Fruit fly (Drosophila melanogaster) whole organism, embryonic: ENCODE results near the gene Smvt.

Source experiments
- B-H1 ChIP-seq: fragments of 200-800 bp; sonication (Bioruptor generic); IDR thresholded peaks from 3 replicates; pipeline ENCODE4 v1.3.6; 2022; ENCODE audit warnings: missing biosample characterization, missing genetic modification characterization
- B-H2 ChIP-seq: fragments of 200-800 bp; sonication (Bioruptor generic); optimal IDR thresholded peaks from 2 replicates; lab custom pipeline; 2018; ENCODE audit warnings: missing biosample characterization, mild to moderate bottlenecking, missing genetic modification characterization
- CG10147 ChIP-seq: fragments of 200-800 bp; sonication (Bioruptor generic); optimal IDR thresholded peaks from 2 replicates; lab custom pipeline; 2019; ENCODE audit warnings: missing biosample characterization, mild to moderate bottlenecking, missing genetic modification characterization, moderate library complexity
- CG1024 ChIP-seq: fragments of 200-800 bp; sonication (Bioruptor generic); IDR thresholded peaks from 2 replicates; pipeline ENCODE4 v1.3.6; 2022; ENCODE audit warnings: missing biosample characterization, missing genetic modification characterization
- CG10267 ChIP-seq: fragments of 200-800 bp; sonication (Bioruptor generic); optimal IDR thresholded peaks from 2 replicates; lab custom pipeline; 2018; ENCODE audit warnings: missing biosample characterization, mild to moderate bottlenecking, missing genetic modification characterization, moderate library complexity
- CG10462 ChIP-seq: fragments of 200-800 bp; sonication (Bioruptor generic); optimal IDR thresholded peaks from 2 replicates; lab custom pipeline; 2016; ENCODE audit warnings: missing biosample characterization, missing genetic modification characterization
- CG12219 ChIP-seq: fragments of 200-800 bp; sonication (Bioruptor generic); optimal IDR thresholded peaks from 3 replicates; lab custom pipeline; 2018; ENCODE audit warnings: missing biosample characterization, mild to moderate bottlenecking, missing genetic modification characterization
- CG1233 ChIP-seq: fragments of 200-800 bp; sonication (Bioruptor generic); optimal IDR thresholded peaks from 4 replicates; lab custom pipeline; 2018; ENCODE audit warnings: missing biosample characterization, mild to moderate bottlenecking, missing genetic modification characterization
- CG12391 ChIP-seq: fragments of 200-800 bp; sonication (Bioruptor generic); optimal IDR thresholded peaks from 3 replicates; lab custom pipeline; 2018; ENCODE audit warnings: missing biosample characterization, mild to moderate bottlenecking, missing genetic modification characterization, moderate library complexity
- CG12659 ChIP-seq: fragments of 200-800 bp; sonication (Bioruptor generic); optimal IDR thresholded peaks from 3 replicates; lab custom pipeline; 2017; ENCODE audit warnings: mild to moderate bottlenecking, missing biosample characterization, missing genetic modification reagents, missing genetic modification characterization
- CG14014 ChIP-seq: fragments of 200-800 bp; sonication (Bioruptor generic); IDR thresholded peaks from 2 replicates; pipeline ENCODE4 v1.3.6; 2022; ENCODE audit warnings: missing biosample characterization, missing genetic modification characterization
- CG15601 ChIP-seq: fragments of 200-800 bp; sonication (Bioruptor generic); optimal IDR thresholded peaks from 3 replicates; lab custom pipeline; 2019; ENCODE audit warnings: missing biosample characterization, mild to moderate bottlenecking, missing genetic modification characterization, moderate library complexity
- CG1602 ChIP-seq: fragments of 200-800 bp; sonication (Bioruptor generic); optimal IDR thresholded peaks from 3 replicates; lab custom pipeline; 2016; ENCODE audit warnings: missing biosample characterization, missing genetic modification characterization
- CG18619 ChIP-seq: fragments of 200-800 bp; sonication (Bioruptor generic); optimal IDR thresholded peaks from 3 replicates; lab custom pipeline; 2017; ENCODE audit warnings: missing biosample characterization, mild to moderate bottlenecking, missing genetic modification characterization
- CG2712 ChIP-seq: fragments of 200-800 bp; optimal IDR thresholded peaks from 3 replicates; lab custom pipeline; 2019; ENCODE audit warnings: missing biosample characterization, mild to moderate bottlenecking, missing genetic modification characterization, moderate library complexity
- CG3281 ChIP-seq: fragments of 200-800 bp; sonication (Bioruptor generic); optimal IDR thresholded peaks from 3 replicates; lab custom pipeline; 2017; ENCODE audit warnings: missing biosample characterization, mild to moderate bottlenecking, missing genetic modification characterization
- CG42726 ChIP-seq: fragments of 200-800 bp; sonication (Bioruptor generic); IDR thresholded peaks from 2 replicates; pipeline ENCODE4 v1.3.6; 2022; ENCODE audit warnings: missing biosample characterization, missing genetic modification characterization; ENCODE audit not compliant: partially characterized antibody
- CG7357 ChIP-seq: fragments of 200-800 bp; sonication (Bioruptor generic); IDR thresholded peaks from 3 replicates; pipeline ENCODE4 v1.3.6; 2022; ENCODE audit warnings: missing biosample characterization, missing genetic modification characterization
- CG8765 ChIP-seq: fragments of 200-800 bp; sonication (Bioruptor generic); IDR thresholded peaks from 2 replicates; pipeline ENCODE4 v1.3.6; 2022; ENCODE audit warnings: missing biosample characterization, missing genetic modification characterization
- CG8944 ChIP-seq: fragments of 200-800 bp; sonication (Bioruptor generic); optimal IDR thresholded peaks from 3 replicates; lab custom pipeline; 2016; ENCODE audit warnings: missing biosample characterization, missing genetic modification characterization
- CG9215 ChIP-seq: fragments of 200-800 bp; sonication (Bioruptor generic); IDR thresholded peaks from 2 replicates; pipeline ENCODE4 v1.3.6; 2022; ENCODE audit warnings: missing biosample characterization, missing genetic modification characterization
- Dip2 ChIP-seq: fragments of 200-800 bp; sonication (Bioruptor generic); IDR thresholded peaks from 2 replicates; pipeline ENCODE4 v1.3.6; 2022; ENCODE audit warnings: missing biosample characterization, missing genetic modification characterization
- Doc2 ChIP-seq: fragments of 200-800 bp; sonication (Bioruptor generic); IDR thresholded peaks from 2 replicates; pipeline ENCODE4 v1.3.6; 2022; ENCODE audit warnings: missing biosample characterization, missing genetic modification characterization
- Fer3 ChIP-seq: fragments of 200-800 bp; sonication (Bioruptor generic); optimal IDR thresholded peaks from 2 replicates; lab custom pipeline; 2018; ENCODE audit warnings: missing biosample characterization, mild to moderate bottlenecking, missing genetic modification characterization, moderate library complexity
- HLHmδ ChIP-seq: fragments of 200-800 bp; sonication (Bioruptor generic); optimal IDR thresholded peaks from 2 replicates; lab custom pipeline; 2018; ENCODE audit warnings: missing biosample characterization, mild to moderate bottlenecking, missing genetic modification characterization, moderate library complexity
- Mad ChIP-seq: fragments of 200-800 bp; sonication (Bioruptor generic); optimal IDR thresholded peaks from 2 replicates; lab custom pipeline; 2016; ENCODE audit warnings: missing biosample characterization, missing genetic modification characterization
- Mrtf ChIP-seq: fragments of 200-800 bp; sonication (Bioruptor generic); IDR thresholded peaks from 3 replicates; pipeline ENCODE4 v1.3.6; 2022; ENCODE audit warnings: missing biosample characterization, missing genetic modification characterization
- NC2α ChIP-seq: fragments of 200-800 bp; sonication (Bioruptor generic); optimal IDR thresholded peaks from 2 replicates; lab custom pipeline; 2016; ENCODE audit warnings: missing biosample characterization, missing genetic modification characterization
- Nf-YA ChIP-seq: fragments of 200-800 bp; sonication (Bioruptor generic); IDR thresholded peaks from 2 replicates; pipeline ENCODE4 v1.3.6; 2022; ENCODE audit warnings: missing biosample characterization, missing genetic modification characterization
- Nf-YB ChIP-seq: fragments of 200-800 bp; sonication (Bioruptor generic); optimal IDR thresholded peaks from 3 replicates; lab custom pipeline; 2019; ENCODE audit warnings: missing biosample characterization, mild to moderate bottlenecking, missing genetic modification characterization, moderate library complexity
- Scr ChIP-seq: fragments of 200-800 bp; sonication (Bioruptor generic); IDR thresholded peaks from 2 replicates; pipeline ENCODE4 v1.3.6; 2022; ENCODE audit warnings: missing biosample characterization, missing genetic modification characterization; ENCODE audit not compliant: partially characterized antibody
- TFAM ChIP-seq: fragments of 200-800 bp; sonication (Bioruptor generic); optimal IDR thresholded peaks from 2 replicates; lab custom pipeline; 2017; ENCODE audit warnings: missing biosample characterization, missing genetic modification characterization, inconsistent platforms
- Trl ChIP-seq, 3 experiments: fragments of >200 bp in 2 of 3; fragments of 200-800 bp in 1 of 3; sonication (Bioruptor generic) in 1 of 3; optimal IDR thresholded peaks; 2 replicates in 1 of 3; 3 replicates in 2 of 3; lab custom pipeline; 2016 to 2017; ENCODE audit warnings: missing biosample characterization in 1 of 3, missing genetic modification characterization in 1 of 3
- bbx ChIP-seq: fragments of 200-800 bp; sonication (Bioruptor generic); IDR thresholded peaks from 2 replicates; pipeline ENCODE4 v1.3.6; 2022; ENCODE audit warnings: missing biosample characterization, missing genetic modification characterization; ENCODE audit not compliant: partially characterized antibody
- cg ChIP-seq: fragments of 200-800 bp; sonication (Bioruptor generic); optimal IDR thresholded peaks from 3 replicates; lab custom pipeline; 2019; ENCODE audit warnings: missing biosample characterization, mild to moderate bottlenecking, missing genetic modification characterization, moderate library complexity
- ewg ChIP-seq: fragments of 200-800 bp; sonication (Bioruptor generic); optimal IDR thresholded peaks from 3 replicates; lab custom pipeline; 2017; ENCODE audit warnings: mild to moderate bottlenecking, missing biosample characterization, missing genetic modification reagents, missing genetic modification characterization
- fd102C ChIP-seq: fragments of 200-800 bp; sonication (Bioruptor generic); optimal IDR thresholded peaks from 2 replicates; lab custom pipeline; 2018; ENCODE audit warnings: missing biosample characterization, mild to moderate bottlenecking, missing genetic modification characterization, moderate library complexity
- gcm2 ChIP-seq: fragments of 200-800 bp; sonication (Bioruptor generic); optimal IDR thresholded peaks from 2 replicates; lab custom pipeline; 2016; ENCODE audit warnings: missing biosample characterization, missing genetic modification characterization
- h ChIP-seq: fragments of >200 bp; optimal IDR thresholded peaks from 2 replicates; lab custom pipeline; 2017
- pb ChIP-seq: fragments of 200-800 bp; sonication (Bioruptor generic); optimal IDR thresholded peaks from 3 replicates; lab custom pipeline; 2016; ENCODE audit warnings: missing biosample characterization, missing genetic modification characterization
- phol ChIP-seq: fragments of 200-800 bp; sonication (Bioruptor generic); optimal IDR thresholded peaks from 3 replicates; lab custom pipeline; 2018; ENCODE audit warnings: missing biosample characterization, mild to moderate bottlenecking, missing genetic modification characterization, moderate library complexity
- sens-2 ChIP-seq: fragments of 200-800 bp; sonication (Bioruptor generic); IDR thresholded peaks from 2 replicates; pipeline ENCODE4 v1.3.6; 2022; ENCODE audit warnings: missing biosample characterization, missing genetic modification characterization
- sima ChIP-seq: fragments of 200-800 bp; sonication (Bioruptor generic); optimal IDR thresholded peaks from 2 replicates; lab custom pipeline; 2016; ENCODE audit warnings: missing biosample characterization, missing genetic modification characterization
- sisA ChIP-seq: fragments of 200-800 bp; sonication (Bioruptor generic); IDR thresholded peaks from 2 replicates; pipeline ENCODE4 v1.3.6; 2022; ENCODE audit warnings: missing biosample characterization, missing genetic modification characterization
- slou ChIP-seq: fragments of 200-800 bp; sonication (Bioruptor generic); optimal IDR thresholded peaks from 3 replicates; lab custom pipeline; 2016; ENCODE audit warnings: missing biosample characterization, missing genetic modification characterization
- stc ChIP-seq: fragments of 200-800 bp; sonication (Bioruptor generic); IDR thresholded peaks from 2 replicates; pipeline ENCODE4 v1.3.6; 2022; ENCODE audit warnings: missing biosample characterization, missing genetic modification characterization
- sug ChIP-seq: fragments of 200-800 bp; optimal IDR thresholded peaks from 2 replicates; lab custom pipeline; 2019; ENCODE audit warnings: missing biosample characterization, mild to moderate bottlenecking, missing genetic modification characterization, moderate library complexity
- tll ChIP-seq, 2 experiments: fragments of 200-800 bp in 1 of 2; fragments of >200 bp in 1 of 2; sonication (Bioruptor generic) in 1 of 2; optimal IDR thresholded peaks; 2 replicates each; lab custom pipeline; 2017 to 2019; ENCODE audit warnings: missing biosample characterization in 2 of 2, missing genetic modification characterization in 2 of 2, mild to moderate bottlenecking in 1 of 2, moderate library complexity in 1 of 2
- unpg ChIP-seq: fragments of 200-800 bp; sonication (Bioruptor generic); optimal IDR thresholded peaks from 3 replicates; lab custom pipeline; 2018; ENCODE audit warnings: missing biosample characterization, mild to moderate bottlenecking, missing genetic modification characterization, moderate library complexity
- wdn ChIP-seq: fragments of 200-800 bp; sonication (Bioruptor generic); IDR thresholded peaks from 2 replicates; pipeline ENCODE4 v1.3.6; 2022; ENCODE audit warnings: missing biosample characterization, missing genetic modification characterization
- wek ChIP-seq: fragments of 200-800 bp; sonication (Bioruptor generic); optimal IDR thresholded peaks from 3 replicates; lab custom pipeline; 2018; ENCODE audit warnings: missing biosample characterization, mild to moderate bottlenecking, missing genetic modification characterization, moderate library complexity

Gene Smvt

DNA sequence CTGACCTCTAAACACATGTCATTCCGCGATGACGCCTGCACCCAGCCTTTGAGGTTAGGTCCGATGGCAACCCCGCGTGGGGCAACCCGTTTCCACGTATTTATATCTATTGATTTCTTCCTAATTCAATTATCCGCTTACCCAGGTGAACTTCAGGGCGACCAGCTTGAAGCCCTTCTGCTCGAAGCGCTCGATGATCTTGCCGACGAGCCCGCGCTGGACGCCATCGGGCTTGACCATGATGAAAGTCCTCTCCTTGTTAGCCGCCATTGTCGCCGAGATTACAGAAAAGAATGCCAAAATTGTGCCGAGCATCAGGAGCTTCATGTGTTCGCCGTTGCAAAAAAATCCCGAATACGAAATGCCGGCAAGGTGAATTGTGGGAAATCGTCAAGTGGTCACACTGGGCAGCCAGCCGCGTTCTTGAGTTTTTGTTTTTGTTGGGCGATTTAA lies 15.7 kb downstream of the Smvt start, which contains the start of gene awd (continued):
- no peak for TF ChIP-seq B-H1 (GFP tag; lab: Robert Waterston, UW)
- no peak for TF ChIP-seq slou (GFP tag; lab: Kevin White, UChicago)
- TF ChIP-seq sisA (GFP tag; lab: Robert Waterston, UW) = no peak
- no peak for TF ChIP-seq unpg
- no peak for TF ChIP-seq cg (GFP tag; lab: Kevin White, UChicago)
- TF ChIP-seq Doc2 = no peak
- TF ChIP-seq Nf-YB (GFP tag; lab: Kevin White, UChicago) = no peak
- no peak for TF ChIP-seq CG10147 (GFP tag; lab: Kevin White, UChicago)
- TF ChIP-seq sens-2 (GFP tag; lab: Robert Waterston, UW) = no peak
- TF ChIP-seq CG12219 (GFP tag; lab: Kevin White, UChicago) = no peak
- peak; percentile 30 for TF ChIP-seq CG10267 (tag; lab: Kevin White, UChicago)
- no peak for TF ChIP-seq CG12391 (tag; lab: Kevin White, UChicago)
- peak; percentile 51; the same call in 1 of the 2 replicates for TF ChIP-seq CG42726 (GFP tag; lab: Robert Waterston, UW)
- TF ChIP-seq CG14014 = no peak
- TF ChIP-seq CG8765 = no peak
- no peak for TF ChIP-seq CG7357 (GFP tag; lab: Robert Waterston, UW)
- no peak for TF ChIP-seq Mad (GFP tag; lab: Kevin White, UChicago)
- no peak for TF ChIP-seq CG1233 (GFP tag; lab: Kevin White, UChicago)
- TF ChIP-seq Nf-YA (GFP tag; lab: Robert Waterston, UW) = no peak
- TF ChIP-seq B-H2 = no peak
- no peak for TF ChIP-seq sima (GFP tag; lab: Kevin White, UChicago)
- TF ChIP-seq CG8944 (GFP tag; lab: Kevin White, UChicago) = no peak
- no peak for TF ChIP-seq h (lab: Kevin White, UChicago)
- no peak for TF ChIP-seq TFAM (GFP tag; lab: Kevin White, UChicago)
- peak; percentile 34 for TF ChIP-seq CG3281
- TF ChIP-seq CG1602 = no peak
- no peak for TF ChIP-seq CG1024 (GFP tag; lab: Robert Waterston, UW)
- TF ChIP-seq Dip2 (GFP tag; lab: Robert Waterston, UW) = no peak
- peak; percentile 56 for TF ChIP-seq phol
- TF ChIP-seq sug = peak; percentile 76
- no peak for TF ChIP-seq Mrtf
- TF ChIP-seq CG18619 = no peak
- no peak for TF ChIP-seq CG10462 (GFP tag; lab: Kevin White, UChicago)
- no peak for TF ChIP-seq Trl (optimal IDR thresholded peaks at IDR 0.05; lab: Kevin White, UChicago)
- no peak for TF ChIP-seq Trl (GFP tag; optimal IDR thresholded peaks at IDR 0.05; lab: Kevin White, UChicago)
- no peak for TF ChIP-seq ewg
- TF ChIP-seq wdn (GFP tag; lab: Robert Waterston, UW) = no peak
- no peak for TF ChIP-seq bbx
- TF ChIP-seq Fer3 = no peak
- TF ChIP-seq CG15601 = no peak
- TF ChIP-seq HLHmδ (GFP tag; lab: Kevin White, UChicago) = peak; percentile 18
- TF ChIP-seq NC2α (GFP tag; lab: Kevin White, UChicago) = no peak
- no peak for TF ChIP-seq stc (GFP tag; lab: Robert Waterston, UW)
- TF ChIP-seq tll (GFP tag; optimal IDR thresholded peaks at IDR 0.05; lab: Kevin White, UChicago) = no peak
- TF ChIP-seq pb (GFP tag; lab: Kevin White, UChicago) = no peak
- 0 out of 2 replicates have a peak, but pooled peaks have one; percentile 10 for TF ChIP-seq Scr
- peak; percentile 75 for TF ChIP-seq CG12659 (GFP tag; lab: Kevin White, UChicago)
- TF ChIP-seq CG9215 = no peak
- TF ChIP-seq fd102C (GFP tag; lab: Kevin White, UChicago) = no peak
- TF ChIP-seq wek (GFP tag; lab: Kevin White, UChicago) = no peak
- TF ChIP-seq gcm2 (GFP tag; lab: Kevin White, UChicago) = no peak
- peak; percentile 12 for TF ChIP-seq CG2712 (tag; lab: Kevin White, UChicago)
